Worm (Caenorhabditis elegans) whole organism, L3 larva: ENCODE measurements around the gene faah-2.
A peak's percentile ranks its signal among the peaks of the same experiment; 100 is the strongest.

Experiments used
- R02D3.7 ChIP-seq: fragments of 150-350 bp; optimal IDR thresholded peaks from 2 replicates; lab custom pipeline; 2014; ENCODE audit warnings: missing biosample characterization, missing genetic modification characterization
- ZK546.5 ChIP-seq: sonication (generic microtip); optimal IDR thresholded peaks from 2 replicates; lab custom pipeline; 2017; ENCODE audit warnings: missing biosample characterization, missing genetic modification characterization
- ama-1 ChIP-seq: fragments of 150-350 bp; optimal IDR thresholded peaks from 2 replicates; lab custom pipeline; 2018
- ceh-16 ChIP-seq: sonication (generic microtip); optimal IDR thresholded peaks from 2 replicates; lab custom pipeline; 2017; ENCODE audit warnings: missing biosample characterization, missing genetic modification characterization
- ceh-28 ChIP-seq: fragments of 150-350 bp; optimal IDR thresholded peaks from 2 replicates; lab custom pipeline; 2014; ENCODE audit warnings: missing biosample characterization, missing genetic modification reagents, missing genetic modification characterization
- ceh-82 ChIP-seq: fragments of 150-350 bp; optimal IDR thresholded peaks from 2 replicates; lab custom pipeline; 2014; ENCODE audit warnings: missing biosample characterization, missing genetic modification characterization
- ceh-9 ChIP-seq: sonication (generic microtip); optimal IDR thresholded peaks from 2 replicates; lab custom pipeline; 2018; ENCODE audit warnings: missing biosample characterization, missing genetic modification characterization
- daf-12 ChIP-seq: fragments of 150-350 bp; optimal IDR thresholded peaks from 2 replicates; lab custom pipeline; 2014; ENCODE audit warnings: missing biosample characterization, missing genetic modification reagents, missing genetic modification characterization
- egl-27 ChIP-seq: sonication (generic microtip); optimal IDR thresholded peaks from 4 replicates; lab custom pipeline; 2017; ENCODE audit warnings: missing biosample characterization, missing genetic modification reagents, missing genetic modification characterization
- egl-5 ChIP-seq: fragments of 150-350 bp; optimal IDR thresholded peaks from 2 replicates; lab custom pipeline; 2017; ENCODE audit warnings: missing biosample characterization, missing genetic modification reagents, missing genetic modification characterization, inconsistent platforms
- elt-1 ChIP-seq: fragments of 150-350 bp; optimal IDR thresholded peaks from 2 replicates; lab custom pipeline; 2014; ENCODE audit warnings: missing biosample characterization, missing genetic modification characterization
- elt-2 ChIP-seq: sonication (generic microtip); optimal IDR thresholded peaks from 2 replicates; lab custom pipeline; 2016; ENCODE audit warnings: missing genetic modification reagents, mild to moderate bottlenecking, missing genetic modification characterization, missing compliant biosample characterization
- eor-1 ChIP-seq, 2 experiments: fragments of 150-350 bp; optimal IDR thresholded peaks; 2 replicates each; lab custom pipeline; 2014 to 2018; ENCODE audit warnings: missing biosample characterization in 2 of 2, missing genetic modification characterization in 2 of 2
- fkh-10 ChIP-seq: sonication (generic microtip); optimal IDR thresholded peaks from 2 replicates; lab custom pipeline; 2017; ENCODE audit warnings: missing biosample characterization, missing genetic modification reagents, missing genetic modification characterization
- fkh-2 ChIP-seq: fragments of 150-350 bp; optimal IDR thresholded peaks from 2 replicates; lab custom pipeline; 2014; ENCODE audit warnings: missing biosample characterization, missing genetic modification reagents, missing genetic modification characterization
- fos-1 ChIP-seq: fragments of 150-350 bp; optimal IDR thresholded peaks from 2 replicates; lab custom pipeline; 2014; ENCODE audit warnings: missing biosample characterization, missing genetic modification characterization
- hmg-11 ChIP-seq: sonication (generic microtip); optimal IDR thresholded peaks from 2 replicates; lab custom pipeline; 2016; ENCODE audit warnings: missing genetic modification characterization, missing compliant biosample characterization
- jun-1 ChIP-seq: fragments of 150-350 bp; optimal IDR thresholded peaks from 2 replicates; lab custom pipeline; 2014; ENCODE audit warnings: missing biosample characterization, missing genetic modification reagents, missing genetic modification characterization
- lin-15B ChIP-seq: fragments of 150-350 bp; optimal IDR thresholded peaks from 2 replicates; lab custom pipeline; 2014; ENCODE audit warnings: missing biosample characterization, missing genetic modification characterization
- lin-39 ChIP-seq: fragments of 150-350 bp; optimal IDR thresholded peaks from 2 replicates; lab custom pipeline; 2018; ENCODE audit warnings: missing biosample characterization, missing genetic modification reagents, missing genetic modification characterization
- lsy-12 ChIP-seq: sonication (generic microtip); optimal IDR thresholded peaks from 2 replicates; lab custom pipeline; 2016; ENCODE audit warnings: mild to moderate bottlenecking, missing genetic modification characterization, missing compliant biosample characterization
- mdl-1 ChIP-seq: fragments of 150-350 bp; optimal IDR thresholded peaks from 2 replicates; lab custom pipeline; 2014; ENCODE audit warnings: missing biosample characterization, missing genetic modification characterization
- nfya-1 ChIP-seq: sonication (generic microtip); optimal IDR thresholded peaks from 2 replicates; lab custom pipeline; 2017; ENCODE audit warnings: missing genetic modification characterization, mild to moderate bottlenecking, missing compliant biosample characterization, antibody characterized with exemption, moderate library complexity; ENCODE audit not compliant: insufficient read depth
- nhr-12 ChIP-seq: fragments of 150-350 bp; optimal IDR thresholded peaks from 2 replicates; lab custom pipeline; 2014; ENCODE audit warnings: missing biosample characterization, missing genetic modification characterization
- nhr-237 ChIP-seq: fragments of 150-350 bp; optimal IDR thresholded peaks from 2 replicates; lab custom pipeline; 2014; ENCODE audit warnings: missing biosample characterization, missing genetic modification characterization
- nhr-25 ChIP-seq: sonication (generic microtip); optimal IDR thresholded peaks from 2 replicates; lab custom pipeline; 2017; ENCODE audit warnings: missing biosample characterization, missing genetic modification characterization
- nhr-28 ChIP-seq: fragments of 150-350 bp; optimal IDR thresholded peaks from 2 replicates; lab custom pipeline; 2014; ENCODE audit warnings: missing biosample characterization, missing genetic modification characterization
- nhr-67 ChIP-seq: fragments of 150-350 bp; optimal IDR thresholded peaks from 2 replicates; lab custom pipeline; 2014; ENCODE audit warnings: missing biosample characterization, missing genetic modification characterization
- nhr-76 ChIP-seq: fragments of 150-350 bp; sonication (generic microtip); optimal IDR thresholded peaks from 5 replicates; lab custom pipeline; 2014; ENCODE audit warnings: missing biosample characterization, missing genetic modification characterization
- pha-4 ChIP-seq: fragments of 150-350 bp; optimal IDR thresholded peaks from 2 replicates; lab custom pipeline; 2014; ENCODE audit warnings: missing biosample characterization, missing genetic modification reagents, missing genetic modification characterization
- pqm-1 ChIP-seq: fragments of 150-350 bp; optimal IDR thresholded peaks from 2 replicates; lab custom pipeline; 2017; ENCODE audit warnings: missing biosample characterization, missing genetic modification characterization, inconsistent platforms
- skn-1 ChIP-seq: fragments of 150-350 bp; optimal IDR thresholded peaks from 2 replicates; lab custom pipeline; 2014; ENCODE audit warnings: missing biosample characterization, missing genetic modification characterization
- snpc-4 ChIP-seq: fragments of 150-350 bp; optimal IDR thresholded peaks from 2 replicates; lab custom pipeline; 2014; ENCODE audit warnings: missing biosample characterization, missing genetic modification characterization
- tbx-2 ChIP-seq: sonication (generic microtip); optimal IDR thresholded peaks from 2 replicates; lab custom pipeline; 2016; ENCODE audit warnings: mild to moderate bottlenecking, missing genetic modification characterization, missing compliant biosample characterization
- unc-62 ChIP-seq: fragments of 150-350 bp; sonication (generic microtip); optimal IDR thresholded peaks from 4 replicates; lab custom pipeline; 2014; ENCODE audit warnings: missing biosample characterization, missing genetic modification reagents, missing genetic modification characterization
- ztf-4 ChIP-seq: fragments of 150-350 bp; optimal IDR thresholded peaks from 2 replicates; lab custom pipeline; 2014; ENCODE audit warnings: missing biosample characterization, missing genetic modification characterization

Gene faah-2

DNA sequence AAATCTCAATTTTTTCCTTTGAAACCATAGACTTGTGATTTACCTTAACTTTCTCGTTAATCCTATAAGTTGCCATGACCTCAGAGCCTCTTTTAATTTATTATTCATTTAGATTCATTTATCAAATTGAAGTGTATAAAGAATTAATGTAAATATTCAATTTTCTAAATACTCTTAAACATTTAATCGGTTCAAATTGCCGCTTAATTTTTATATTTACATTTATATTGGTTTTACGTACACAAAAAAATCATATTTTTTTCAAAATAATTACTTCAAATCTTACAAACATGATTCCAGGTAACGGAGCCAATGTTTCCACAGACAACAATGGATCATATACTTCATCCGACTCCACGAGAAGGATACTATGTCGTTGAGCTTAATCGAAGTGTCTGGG lies 3.8 kb upstream of the faah-2 start, which contains the start of gene pmk-1:
TSS of gene pmk-1 (plus strand) at position 301 of the 400 bp plus-strand sequence.
- TF ChIP-seq fkh-10 (no peak), egl-5 (tag; lab: Kevin White, UChicago) (no peak), ceh-9 (tag; lab: Kevin White, UChicago) (no peak), pqm-1 (tag; lab: Kevin White, UChicago) (no peak), ZK546.5 (no peak), nhr-25 (tag; lab: Kevin White, UChicago) (no peak), jun-1 (no peak), nfya-1 (tag; lab: Kevin White, UChicago) (no peak), skn-1 (tag; lab: Kevin White, UChicago) (no peak), snpc-4 (tag; lab: Kevin White, UChicago) (no peak), ama-1 (lab: Kevin White, UChicago) (no peak)

DNA sequence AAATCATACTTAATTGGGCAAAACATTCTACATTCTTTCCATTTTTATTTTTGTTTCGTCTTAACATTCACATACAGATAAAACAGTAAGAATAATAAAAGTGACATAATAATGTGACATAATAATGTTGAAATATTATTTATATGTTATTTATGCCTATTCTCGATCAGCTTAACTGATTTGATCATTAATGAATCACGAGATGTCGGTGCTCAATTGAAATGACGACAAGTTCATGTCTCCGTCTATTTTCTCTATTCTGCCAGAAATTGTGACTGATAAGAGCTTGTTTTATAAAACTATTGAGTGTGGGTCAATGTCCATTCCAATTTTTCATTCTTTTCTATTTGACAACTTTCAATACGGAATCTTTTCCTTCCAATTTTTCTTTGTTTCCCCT lies 524 bp upstream of the faah-2 start:
- TF ChIP-seq elt-1 (tag; lab: Kevin White, UChicago) (no peak), lin-39 (tag; lab: Kevin White, UChicago) (no peak), eor-1 (tag; optimal IDR thresholded peaks at IDR 0.05; lab: Kevin White, UChicago) (no peak), R02D3.7 (tag; lab: Kevin White, UChicago) (no peak), pha-4 (tag; lab: Kevin White, UChicago) (peak; percentile 46), elt-2 (tag; lab: Kevin White, UChicago) (peak; percentile 92), jun-1 (peak; percentile 20), nfya-1 (tag; lab: Kevin White, UChicago) (no peak), pqm-1 (tag; lab: Kevin White, UChicago) (peak; percentile 95)

DNA sequence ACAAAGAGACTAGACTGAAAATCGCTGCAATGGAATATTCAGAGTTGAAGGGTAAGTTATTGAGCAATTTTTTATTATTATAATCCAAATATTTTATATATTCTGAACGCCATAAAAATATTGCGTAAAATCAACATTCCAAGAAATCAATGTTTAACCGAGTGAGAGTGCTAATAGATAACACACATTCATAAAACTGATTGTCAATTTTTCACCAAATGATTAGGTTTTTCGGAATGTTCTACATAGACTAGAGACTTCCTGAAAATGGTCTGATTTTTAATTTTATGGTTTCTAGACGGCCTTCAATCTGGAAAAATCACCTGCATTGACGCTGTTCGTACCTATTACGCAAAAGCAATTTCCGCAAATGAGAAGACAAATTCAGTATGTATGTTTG lies 443 bp downstream of the faah-2 start:
- no peak for TF ChIP-seq ceh-28
- no peak for TF ChIP-seq nhr-237 (tag; lab: Kevin White, UChicago)
- no peak for TF ChIP-seq hmg-11
- no peak for TF ChIP-seq unc-62 (GFP tag; lab: Kevin White, UChicago)
- TF ChIP-seq ceh-82 (tag; lab: Kevin White, UChicago) = no peak
- no peak for TF ChIP-seq snpc-4 (tag; lab: Kevin White, UChicago)
- TF ChIP-seq pqm-1 (tag; lab: Kevin White, UChicago) = peak; percentile 57
- TF ChIP-seq egl-27 (tag; lab: Kevin White, UChicago) = no peak
- TF ChIP-seq ama-1 (lab: Kevin White, UChicago) = no peak
- peak; percentile 54 for TF ChIP-seq elt-2 (tag; lab: Kevin White, UChicago)

DNA sequence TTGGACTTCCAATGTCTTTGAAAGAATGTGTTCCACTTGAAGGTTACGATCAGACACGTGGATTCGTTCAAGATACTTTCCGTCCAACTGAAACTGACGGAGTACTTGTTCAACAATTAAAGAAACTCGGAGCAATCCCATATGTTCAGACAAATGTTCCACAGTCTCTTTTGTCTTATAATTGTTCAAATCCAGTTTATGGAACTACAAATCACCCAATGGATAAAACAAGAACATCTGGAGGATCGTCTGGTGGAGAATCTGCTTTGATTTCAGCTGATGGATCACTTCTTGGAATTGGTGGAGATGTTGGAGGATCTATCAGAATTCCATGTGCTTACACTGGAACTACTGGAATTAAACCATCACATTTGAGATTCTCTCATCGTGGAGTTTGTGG lies 918 bp downstream of the faah-2 start:
- no peak for TF ChIP-seq nhr-28 (tag; lab: Kevin White, UChicago)
- TF ChIP-seq, all 47 proteins: peak for 0

DNA sequence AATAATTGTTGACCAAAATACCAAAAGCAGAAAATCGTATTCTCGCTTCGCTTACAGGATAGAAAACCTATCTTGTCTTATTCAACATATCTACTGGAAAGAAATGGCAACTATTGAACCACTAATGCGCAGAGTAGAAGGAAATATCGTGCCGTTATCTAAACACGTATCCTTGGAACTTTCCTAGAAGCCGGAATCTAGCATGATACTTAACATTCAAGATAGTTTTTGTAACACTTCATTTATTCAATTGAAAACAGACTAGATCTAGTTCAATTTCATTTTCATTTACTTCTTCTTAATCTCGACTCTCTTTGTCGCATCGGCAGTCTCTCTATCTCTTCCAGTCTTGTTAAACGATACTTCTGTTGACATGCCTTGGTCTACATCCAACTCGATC lies 2.7 kb downstream of the faah-2 start:
- TF ChIP-seq ceh-16 (no peak), nhr-67 (tag; lab: Kevin White, UChicago) (no peak), pqm-1 (tag; lab: Kevin White, UChicago) (peak; percentile 16), elt-1 (tag; lab: Kevin White, UChicago) (no peak), fkh-2 (no peak), nfya-1 (tag; lab: Kevin White, UChicago) (no peak), nhr-237 (tag; lab: Kevin White, UChicago) (no peak)
- TF ChIP-seq, all 47 proteins: peak for 1

DNA sequence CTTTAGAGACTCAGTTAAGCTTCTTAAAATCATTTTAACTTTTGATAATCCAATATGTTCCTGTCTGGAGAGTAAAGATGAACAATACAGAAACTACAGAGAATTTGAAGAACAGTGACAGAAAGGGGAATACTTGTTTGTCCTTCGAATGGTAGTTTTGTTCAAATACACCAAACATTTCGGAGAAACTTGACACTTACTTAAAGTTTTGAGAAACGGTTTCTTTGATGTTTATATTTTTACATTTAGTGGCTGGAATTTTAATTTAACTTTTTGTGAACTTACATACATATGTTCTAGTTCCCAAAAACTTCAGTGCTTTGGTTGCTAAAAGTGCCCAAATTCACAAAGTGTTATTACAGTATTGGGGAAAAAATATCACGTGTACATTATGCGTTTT lies 4.9 kb downstream of the faah-2 start, which contains the start of gene B0218.5:
TSS of gene B0218.5 (minus strand) at position 101 of the 400 bp plus-strand sequence.
- TF ChIP-seq eor-1 (tag; optimal IDR thresholded peaks at IDR 0.05; lab: Kevin White, UChicago) (no peak), snpc-4 (tag; lab: Kevin White, UChicago) (no peak), nhr-76 (tag; lab: Kevin White, UChicago) (no peak), egl-5 (tag; lab: Kevin White, UChicago) (no peak), nhr-237 (tag; lab: Kevin White, UChicago) (no peak), nhr-12 (no peak), tbx-2 (tag; lab: Kevin White, UChicago) (no peak), mdl-1 (tag; lab: Kevin White, UChicago) (no peak), lin-39 (tag; lab: Kevin White, UChicago) (no peak), daf-12 (tag; lab: Kevin White, UChicago) (no peak), nhr-28 (tag; lab: Kevin White, UChicago) (no peak), lin-15B (tag; lab: Kevin White, UChicago) (no peak), fos-1 (tag; lab: Kevin White, UChicago) (no peak), ztf-4 (tag; lab: Kevin White, UChicago) (no peak), lsy-12 (tag; lab: Kevin White, UChicago) (no peak)
